Worm (Caenorhabditis elegans): ENCODE data around the gene sri-67.

Gene sri-67

ce11 chrV:19958744-19959143 lies 29.0 kb upstream of the sri-67 start, which contains the start of gene srh-172:
TSS of gene srh-172 (plus strand) at chrV:19959044.
- no peak for TF ChIP-seq mml-1 (tag; optimal IDR thresholded peaks at IDR 0.05)
- no peak for TF ChIP-seq eor-1 (tag; optimal IDR thresholded peaks at IDR 0.05)
- no peak for TF ChIP-seq daf-12 (tag; optimal IDR thresholded peaks at IDR 0.05)

ce11 chrV:19961971-19962370 lies 25.8 kb upstream of the sri-67 start:
- TF ChIP-seq eor-1 (tag; optimal IDR thresholded peaks at IDR 0.05) (no peak), nhr-12 (tag; optimal IDR thresholded peaks at IDR 0.05) (no peak), mml-1 (tag; optimal IDR thresholded peaks at IDR 0.05) (no peak), egl-27 (tag; optimal IDR thresholded peaks at IDR 0.05) (no peak), R02D3.7 (tag; optimal IDR thresholded peaks at IDR 0.05) (no peak), lsy-12 (tag; optimal IDR thresholded peaks at IDR 0.05) (no peak), hmg-11 (tag; optimal IDR thresholded peaks at IDR 0.05) (no peak), lin-39 (tag; optimal IDR thresholded peaks at IDR 0.05) (no peak), nhr-77 (tag; optimal IDR thresholded peaks at IDR 0.05) (no peak), fkh-2 (tag; optimal IDR thresholded peaks at IDR 0.05) (no peak), tbx-2 (tag; optimal IDR thresholded peaks at IDR 0.05) (no peak), snpc-4 (tag; optimal IDR thresholded peaks at IDR 0.05) (no peak), mdl-1 (tag; optimal IDR thresholded peaks at IDR 0.05) (no peak), fos-1 (tag; optimal IDR thresholded peaks at IDR 0.05) (no peak)

- TF ChIP-seq pqm-1 (tag; optimal IDR thresholded peaks at IDR 0.05) (no peak), hmg-11 (tag; optimal IDR thresholded peaks at IDR 0.05) (no peak), nhr-11 (tag; optimal IDR thresholded peaks at IDR 0.05) (no peak)
These were observed 22.2 kb upstream of the sri-67 start, which contains the start of gene srh-171 for ce11 chrV:19965626-19966025. TSS of gene srh-171 (plus strand) at chrV:19965700.

ce11 chrV:19972984-19973383 lies 14.8 kb upstream of the sri-67 start, which contains the start of gene srh-173:
TSS of gene srh-173 (plus strand) at chrV:19973284.
- TF ChIP-seq eor-1 (tag; optimal IDR thresholded peaks at IDR 0.05) (no peak), daf-12 (tag; optimal IDR thresholded peaks at IDR 0.05) (no peak), pqm-1 (tag; optimal IDR thresholded peaks at IDR 0.05) (no peak), nhr-237 (tag; optimal IDR thresholded peaks at IDR 0.05) (no peak), jun-1 (tag; optimal IDR thresholded peaks at IDR 0.05) (no peak), elt-3 (tag; optimal IDR thresholded peaks at IDR 0.05) (no peak), nfya-1 (tag; optimal IDR thresholded peaks at IDR 0.05; ENCODE audit: insufficient read depth) (no peak), zag-1 (tag; optimal IDR thresholded peaks at IDR 0.05) (no peak), snpc-4 (tag; optimal IDR thresholded peaks at IDR 0.05) (no peak)

ce11 chrV:19978220-19978619 lies 9.6 kb upstream of the sri-67 start, which contains the start of gene srh-183:
TSS of gene srh-183 (minus strand) at chrV:19978320.
- TF ChIP-seq elt-1 (tag; optimal IDR thresholded peaks at IDR 0.05) (no peak), egl-5 (tag; optimal IDR thresholded peaks at IDR 0.05) (no peak)

- TF ChIP-seq fkh-2 (tag; optimal IDR thresholded peaks at IDR 0.05) = no peak
- peak; percentile 88 for TF ChIP-seq elt-2 (tag; optimal IDR thresholded peaks at IDR 0.05)
- TF ChIP-seq pqm-1 (tag; optimal IDR thresholded peaks at IDR 0.05) = peak; percentile 43
- no peak for TF ChIP-seq ceh-16 (tag; optimal IDR thresholded peaks at IDR 0.05)
These were observed 5.8 kb upstream of the sri-67 start, which contains the start of gene Y60A3A.24 for ce11 chrV:19981832-19982462. TSS of gene Y60A3A.24 (minus strand) at chrV:19981882.

ce11 chrV:19986213-19986612 lies 1.6 kb upstream of the sri-67 start, which contains the start of gene clec-260:
TSS of gene clec-260 (minus strand) at chrV:19986313.
- TF ChIP-seq nhr-237 (tag; optimal IDR thresholded peaks at IDR 0.05) (no peak), jun-1 (tag; optimal IDR thresholded peaks at IDR 0.05) (no peak), daf-12 (tag; optimal IDR thresholded peaks at IDR 0.05) (no peak), ceh-28 (tag; optimal IDR thresholded peaks at IDR 0.05) (no peak), unc-62 (GFP tag; optimal IDR thresholded peaks at IDR 0.05) (no peak), ceh-9 (tag; optimal IDR thresholded peaks at IDR 0.05) (no peak), pha-4 (tag; optimal IDR thresholded peaks at IDR 0.05) (no peak), nfya-1 (tag; optimal IDR thresholded peaks at IDR 0.05; ENCODE audit: insufficient read depth) (no peak), egl-27 (tag; optimal IDR thresholded peaks at IDR 0.05) (no peak), skn-1 (tag; optimal IDR thresholded peaks at IDR 0.05) (no peak), zag-1 (tag; optimal IDR thresholded peaks at IDR 0.05) (no peak), eor-1 (tag; optimal IDR thresholded peaks at IDR 0.05) (no peak), nhr-23 (tag; optimal IDR thresholded peaks at IDR 0.05) (no peak), lin-39 (tag; optimal IDR thresholded peaks at IDR 0.05) (no peak), nhr-76 (tag; optimal IDR thresholded peaks at IDR 0.05) (no peak)

Measured in whole organism, L3 larva.